Worm (Caenorhabditis elegans) whole organism, L4 larva: ENCODE measurements around the gene abhd-5.1.
A peak's percentile ranks its signal among the peaks of the same experiment; 100 is the strongest.

ENCODE experiments used
- F10B5.3 ChIP-seq: sonication (generic microtip); optimal IDR thresholded peaks from 2 replicates; lab custom pipeline; 2016; ENCODE audit warnings: mild to moderate bottlenecking, missing genetic modification characterization, missing compliant biosample characterization
- R02D3.7 ChIP-seq: fragments of 150-350 bp; sonication (generic microtip); optimal IDR thresholded peaks from 3 replicates; lab custom pipeline; 2014; ENCODE audit warnings: missing biosample characterization, missing genetic modification characterization
- T20F7.1 ChIP-seq: fragments of 200-800 bp; sonication (Bioruptor generic); optimal IDR thresholded peaks from 2 replicates; lab custom pipeline; 2018; ENCODE audit warnings: mild to moderate bottlenecking, missing genetic modification characterization, missing compliant biosample characterization
- T26A8.4 ChIP-seq: fragments of 200-800 bp; sonication (Bioruptor generic); IDR thresholded peaks from 2 replicates; pipeline ENCODE4 v1.3.6; 2022; ENCODE audit warnings: missing genetic modification characterization, missing compliant biosample characterization
- Y5F2A.4 ChIP-seq: fragments of 200-800 bp; sonication (Bioruptor generic); optimal IDR thresholded peaks from 2 replicates; lab custom pipeline; 2018; ENCODE audit warnings: mild to moderate bottlenecking, missing genetic modification characterization, missing compliant biosample characterization
- Y75B8A.6 ChIP-seq: fragments of 200-800 bp; sonication (Bioruptor generic); IDR thresholded peaks from 2 replicates; pipeline ENCODE4 v1.3.6; 2022; ENCODE audit warnings: missing genetic modification reagents, missing genetic modification characterization, missing compliant biosample characterization
- aha-1 ChIP-seq: fragments of 150-350 bp; peaks from one replicate; lab custom pipeline; 2014; ENCODE audit warnings: missing biosample characterization, missing genetic modification characterization
- aly-2 ChIP-seq: sonication (generic microtip); optimal IDR thresholded peaks from 2 replicates; lab custom pipeline; 2018; ENCODE audit warnings: missing biosample characterization, missing genetic modification characterization
- ceh-28 ChIP-seq: fragments of 150-350 bp; optimal IDR thresholded peaks from 2 replicates; lab custom pipeline; 2014; ENCODE audit warnings: missing biosample characterization, missing genetic modification reagents, missing genetic modification characterization
- ceh-44 ChIP-seq: fragments of 200-800 bp; sonication (Bioruptor generic); IDR thresholded peaks from 2 replicates; pipeline ENCODE4 v1.3.6; 2022; ENCODE audit warnings: missing genetic modification reagents, missing genetic modification characterization, missing compliant biosample characterization
- ceh-82 ChIP-seq: sonication (generic microtip); optimal IDR thresholded peaks from 2 replicates; lab custom pipeline; 2017; ENCODE audit warnings: missing biosample characterization, missing genetic modification characterization
- daf-16 ChIP-seq, 3 experiments: sonication (generic microtip); optimal IDR thresholded peaks; 2 replicates each; lab custom pipeline; 2016 to 2017; ENCODE audit warnings: missing genetic modification characterization in 3 of 3, missing genetic modification reagents in 3 of 3, mild to moderate bottlenecking in 2 of 3, missing compliant biosample characterization in 2 of 3, missing biosample characterization in 1 of 3, moderate library complexity in 1 of 3
- daf-8 ChIP-seq: fragments of 200-800 bp; sonication (Bioruptor generic); IDR thresholded peaks from 2 replicates; pipeline ENCODE4 v1.3.6; 2022; ENCODE audit warnings: missing genetic modification characterization, missing compliant biosample characterization
- dmd-8 ChIP-seq: fragments of 200-800 bp; sonication (Bioruptor generic); IDR thresholded peaks from 2 replicates; pipeline ENCODE4 v1.3.6; 2022; ENCODE audit warnings: missing genetic modification characterization, missing compliant biosample characterization
- duxl-1 ChIP-seq: sonication (generic microtip); optimal IDR thresholded peaks from 2 replicates; lab custom pipeline; 2016; ENCODE audit warnings: mild to moderate bottlenecking, missing genetic modification characterization, moderate library complexity, missing compliant biosample characterization; ENCODE audit not compliant: poor library complexity
- dve-1 ChIP-seq: sonication (generic microtip); optimal IDR thresholded peaks from 2 replicates; lab custom pipeline; 2017; ENCODE audit warnings: antibody characterized with exemption, mild to moderate bottlenecking, missing genetic modification characterization, missing compliant biosample characterization; ENCODE audit not compliant: insufficient read depth
- egl-43 ChIP-seq: fragments of 200-800 bp; sonication (Bioruptor generic); IDR thresholded peaks from 2 replicates; pipeline ENCODE4 v1.3.6; 2022; ENCODE audit warnings: missing genetic modification reagents, missing genetic modification characterization, missing compliant biosample characterization
- hlh-30 ChIP-seq: sonication (generic microtip); optimal IDR thresholded peaks from 2 replicates; lab custom pipeline; 2017; ENCODE audit warnings: antibody characterized with exemption, mild to moderate bottlenecking, missing genetic modification characterization, missing compliant biosample characterization; ENCODE audit not compliant: insufficient read depth
- hmg-1.1 ChIP-seq: fragments of 200-800 bp; sonication (Bioruptor generic); IDR thresholded peaks from 2 replicates; pipeline ENCODE4 v1.3.6; 2022; ENCODE audit warnings: missing genetic modification reagents, missing genetic modification characterization, missing compliant biosample characterization
- jun-1 ChIP-seq: fragments of 150-350 bp; optimal IDR thresholded peaks from 2 replicates; lab custom pipeline; 2014; ENCODE audit warnings: missing biosample characterization, missing genetic modification reagents, missing genetic modification characterization
- lin-13 ChIP-seq: fragments of 150-350 bp; optimal IDR thresholded peaks from 2 replicates; lab custom pipeline; 2014; ENCODE audit warnings: missing biosample characterization, missing genetic modification reagents, missing genetic modification characterization
- lsy-2 ChIP-seq, 2 experiments: fragments of 150-350 bp in 1 of 2; sonication (generic microtip) in 1 of 2; optimal IDR thresholded peaks; 2 replicates each; lab custom pipeline; 2014 to 2017; ENCODE audit warnings: missing biosample characterization in 2 of 2, missing genetic modification characterization in 2 of 2
- nhr-102 ChIP-seq: sonication (generic microtip); optimal IDR thresholded peaks from 2 replicates; lab custom pipeline; 2016; ENCODE audit warnings: mild to moderate bottlenecking, missing genetic modification characterization, moderate library complexity, missing compliant biosample characterization
- nhr-237 ChIP-seq: sonication (generic microtip); optimal IDR thresholded peaks from 2 replicates; lab custom pipeline; 2017; ENCODE audit warnings: missing biosample characterization, missing genetic modification characterization
- nhr-28 ChIP-seq: fragments of 150-350 bp; optimal IDR thresholded peaks from 2 replicates; lab custom pipeline; 2014; ENCODE audit warnings: missing biosample characterization, missing genetic modification characterization
- nhr-48 ChIP-seq: sonication (generic microtip); optimal IDR thresholded peaks from 2 replicates; lab custom pipeline; 2016; ENCODE audit warnings: mild to moderate bottlenecking, missing genetic modification characterization, missing compliant biosample characterization
- nhr-6 ChIP-seq: fragments of 150-350 bp; optimal IDR thresholded peaks from 2 replicates; lab custom pipeline; 2014; ENCODE audit warnings: missing biosample characterization, missing genetic modification characterization
- pha-4 ChIP-seq, 2 experiments: fragments of 150-350 bp in 1 of 2; fragments of 200-800 bp in 1 of 2; sonication (Bioruptor generic) in 1 of 2; IDR thresholded peaks in 1 of 2; optimal IDR thresholded peaks in 1 of 2; 2 replicates each; pipeline versions ENCODE4 v1.3.6 to Lab custom; 2014 to 2022; ENCODE audit warnings: missing genetic modification characterization in 2 of 2, missing genetic modification reagents in 2 of 2, missing biosample characterization in 1 of 2, missing compliant biosample characterization in 1 of 2
- php-3 ChIP-seq: fragments of 200-800 bp; sonication (Bioruptor generic); IDR thresholded peaks from 2 replicates; pipeline ENCODE4 v1.3.6; 2022; ENCODE audit warnings: missing genetic modification reagents, missing genetic modification characterization, missing compliant biosample characterization
- rbr-2 ChIP-seq: sonication (generic microtip); optimal IDR thresholded peaks from 2 replicates; lab custom pipeline; 2016; ENCODE audit warnings: missing genotype, missing genetic modification characterization, missing compliant biosample characterization
- sdz-12 ChIP-seq: fragments of 200-800 bp; sonication (Bioruptor generic); optimal IDR thresholded peaks from 2 replicates; lab custom pipeline; 2018; ENCODE audit warnings: mild to moderate bottlenecking, missing genetic modification characterization, missing compliant biosample characterization
- set-16 ChIP-seq: fragments of 200-800 bp; sonication (Bioruptor generic); IDR thresholded peaks from 2 replicates; pipeline ENCODE4 v1.3.6; 2022; ENCODE audit warnings: missing genetic modification reagents, missing genetic modification characterization, missing compliant biosample characterization
- snpc-1.2 ChIP-seq: fragments of 200-800 bp; sonication (Bioruptor generic); IDR thresholded peaks from 2 replicates; pipeline ENCODE4 v1.3.6; 2022; ENCODE audit warnings: missing genetic modification reagents, missing genetic modification characterization, missing compliant biosample characterization
- spr-1 ChIP-seq: sonication (generic microtip); optimal IDR thresholded peaks from 2 replicates; lab custom pipeline; 2016; ENCODE audit warnings: mild to moderate bottlenecking, missing genetic modification characterization, missing compliant biosample characterization
- tag-97 ChIP-seq: fragments of 200-800 bp; sonication (Bioruptor generic); IDR thresholded peaks from 2 replicates; pipeline ENCODE4 v1.3.6; 2022; ENCODE audit warnings: missing genetic modification characterization, missing compliant biosample characterization
- unc-39 ChIP-seq: sonication (generic microtip); optimal IDR thresholded peaks from 2 replicates; lab custom pipeline; 2017; ENCODE audit warnings: missing biosample characterization, missing genetic modification characterization
- unc-62 ChIP-seq, 3 experiments: fragments of 150-350 bp in 1 of 3; sonication (generic microtip); optimal IDR thresholded peaks in 2 of 3; peaks in 1 of 3; 1 replicate in 1 of 3; 2 replicates in 2 of 3; lab custom pipeline; 2014 to 2017; ENCODE audit warnings: missing biosample characterization in 3 of 3, missing genetic modification characterization in 3 of 3, missing genetic modification reagents in 3 of 3, missing genotype in 1 of 3
- zag-1 ChIP-seq: fragments of 150-350 bp; optimal IDR thresholded peaks from 2 replicates; lab custom pipeline; 2014; ENCODE audit warnings: missing biosample characterization, missing genetic modification characterization

The abhd-5.1 gene

DNA sequence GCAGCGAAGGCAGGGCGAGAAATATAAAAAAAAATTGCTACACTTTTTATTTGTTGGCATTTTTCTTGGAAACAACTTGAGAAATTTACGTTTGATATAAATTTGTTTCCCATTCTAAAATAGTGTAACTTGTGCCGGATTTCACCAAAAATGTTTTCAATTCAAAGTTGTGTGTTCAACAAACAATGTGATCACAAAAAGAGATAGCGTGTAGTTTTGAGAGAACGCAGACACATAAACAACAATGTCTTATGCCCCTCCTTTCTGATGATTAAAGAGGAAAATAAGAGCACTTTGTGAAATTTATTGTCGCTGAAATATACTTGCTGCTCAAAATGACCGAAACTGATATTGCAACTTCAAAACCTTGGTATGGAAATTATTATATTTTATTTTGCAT is at the start of gene abhd-5.1:
Gene abhd-5.1 (plus strand): TSS at position 230 of the 400 bp plus-strand sequence.
- TF ChIP-seq dve-1 (tag; lab: Kevin White, UChicago): peak; percentile 63
- peak; percentile 15 for TF ChIP-seq nhr-6 (tag; lab: Kevin White, UChicago)
- TF ChIP-seq tag-97 (GFP tag; lab: Robert Waterston, UW): no peak
- no peak for TF ChIP-seq unc-62 (GFP tag; optimal IDR thresholded peaks at IDR 0.05 in 1 of 2; lab: Kevin White, UChicago)
- TF ChIP-seq unc-62 (tag; optimal IDR thresholded peaks at IDR 0.05; lab: Kevin White, UChicago): no peak
- no peak for TF ChIP-seq Y5F2A.4 (GFP tag; lab: Kevin White, UChicago)
- TF ChIP-seq nhr-28 (tag; lab: Kevin White, UChicago): peak; percentile 46
- peak; percentile 54; the same call in 1 of the 2 replicates for TF ChIP-seq php-3 (GFP tag; lab: Robert Waterston, UW)
- TF ChIP-seq aha-1 (tag; lab: Kevin White, UChicago): peak; percentile 67
- peak; percentile 77 for TF ChIP-seq hlh-30 (tag; lab: Kevin White, UChicago)
- TF ChIP-seq R02D3.7 (tag; lab: Kevin White, UChicago): no peak
- no peak for TF ChIP-seq unc-39 (tag; lab: Kevin White, UChicago)
- no peak for TF ChIP-seq T20F7.1 (GFP tag; lab: Kevin White, UChicago)
- no peak for TF ChIP-seq lin-13
- peak in 1 of 2 experiments; percentile 85 for TF ChIP-seq daf-16 (GFP tag; optimal IDR thresholded peaks at IDR 0.05; lab: Kevin White, UChicago)
- TF ChIP-seq daf-16 (tag; optimal IDR thresholded peaks at IDR 0.05; lab: Kevin White, UChicago): peak; percentile 88
- no peak for TF ChIP-seq ceh-28 (tag; lab: Kevin White, UChicago)

- 0 out of 2 replicates have a peak, but pooled peaks have one; percentile 11 for TF ChIP-seq set-16 (GFP tag; lab: Robert Waterston, UW)
- no peak for TF ChIP-seq rbr-2 (tag; lab: Kevin White, UChicago)
- TF ChIP-seq, all 104 proteins: peak for 1
These were observed 46.7 kb upstream of the abhd-5.1 start, which contains the start of gene R02F11.1 for ce11 chrV:4800794-4801193. Gene R02F11.1, plus strand, starts transcription at chrV:4801094.

DNA sequence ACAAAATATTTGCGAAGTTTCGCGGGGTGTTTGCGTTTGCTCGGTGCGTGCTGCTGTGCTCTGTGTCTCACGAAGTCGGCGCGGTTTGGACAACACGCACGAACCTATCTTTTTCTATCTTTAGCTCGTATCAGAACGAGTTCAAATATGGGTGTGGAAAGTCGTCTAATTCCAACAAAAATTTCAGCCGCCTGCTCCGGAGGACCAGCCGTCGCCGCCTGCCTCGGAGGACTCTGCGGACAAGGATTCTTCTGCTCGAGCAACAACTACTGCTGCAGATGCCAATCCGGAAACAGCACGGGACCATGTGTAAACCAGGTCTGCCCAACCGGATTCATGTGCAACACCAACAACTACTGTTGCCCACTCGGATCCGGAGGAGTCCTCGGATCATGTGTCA is 45.5 kb upstream of the abhd-5.1 start:
- TF ChIP-seq aly-2 (tag; lab: Kevin White, UChicago) (no peak), nhr-102 (tag; lab: Kevin White, UChicago) (no peak), egl-43 (peak; percentile 73; the same call in 1 of the 2 replicates), dmd-8 (no peak), snpc-1.2 (GFP tag; lab: Robert Waterston, UW) (peak; percentile 30; the same call in 1 of the 2 replicates), set-16 (GFP tag; lab: Robert Waterston, UW) (peak; percentile 67), sdz-12 (GFP tag; lab: Kevin White, UChicago) (no peak), nhr-6 (tag; lab: Kevin White, UChicago) (no peak)

DNA sequence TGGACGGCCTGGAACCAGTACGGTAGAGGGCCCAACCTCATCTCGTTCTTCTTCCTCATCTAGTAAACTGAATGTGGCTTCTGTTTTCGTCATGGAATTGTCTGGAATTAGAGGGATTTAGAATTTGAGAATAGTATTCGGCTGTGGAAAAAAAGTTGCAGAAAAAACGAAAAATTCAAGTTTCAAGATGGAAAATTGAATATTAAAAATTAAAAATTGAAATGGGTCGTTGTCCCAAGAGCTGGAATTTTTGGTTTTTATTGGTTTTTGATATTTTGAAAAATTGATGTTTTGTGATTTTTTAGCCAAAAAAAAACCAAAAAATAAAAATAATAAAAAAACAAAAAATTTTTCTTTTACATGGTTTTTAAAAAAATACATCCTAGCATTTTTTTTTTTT is 41.6 kb upstream of the abhd-5.1 start, which contains the start of gene R02F11.3:
Gene R02F11.3 (minus strand): TSS at position 101 of the 400 bp plus-strand sequence.
- TF ChIP-seq snpc-1.2 (GFP tag; lab: Robert Waterston, UW) (no peak), ceh-82 (tag; lab: Kevin White, UChicago) (no peak), hmg-1.1 (GFP tag; lab: Robert Waterston, UW) (no peak), zag-1 (no peak), duxl-1 (tag; lab: Kevin White, UChicago) (no peak), F10B5.3 (no peak), T26A8.4 (GFP tag; lab: Robert Waterston, UW) (no peak), Y75B8A.6 (no peak), pha-4 (GFP tag; IDR thresholded peaks at IDR 0.05; lab: Robert Waterston, UW) (no peak), pha-4 (tag; optimal IDR thresholded peaks at IDR 0.05; lab: Kevin White, UChicago) (no peak), nhr-237 (tag; lab: Kevin White, UChicago) (no peak), aha-1 (tag; lab: Kevin White, UChicago) (no peak), jun-1 (tag; lab: Kevin White, UChicago) (no peak), spr-1 (tag; lab: Kevin White, UChicago) (no peak), ceh-44 (GFP tag; lab: Robert Waterston, UW) (no peak), nhr-48 (tag; lab: Kevin White, UChicago) (no peak), daf-8 (GFP tag; lab: Robert Waterston, UW) (no peak), lsy-2 (tag; optimal IDR thresholded peaks at IDR 0.05; lab: Kevin White, UChicago) (no peak)
- TF ChIP-seq, all 104 proteins: peak for 0
